Worm (Caenorhabditis elegans): ENCODE measurements around the gene srb-5.

- TF ChIP-seq mxl-2 (GFP tag; conservative IDR thresholded peaks at IDR 0.05): no peak
- TF ChIP-seq R02D3.7 (tag; optimal IDR thresholded peaks at IDR 0.05): no peak
- TF ChIP-seq pha-4 (GFP tag; IDR thresholded peaks at IDR 0.05): no peak
- no peak for TF ChIP-seq pha-4 (tag; optimal IDR thresholded peaks at IDR 0.05)
- no peak for TF ChIP-seq tag-97 (GFP tag; IDR thresholded peaks at IDR 0.05)
- no peak for TF ChIP-seq F49E8.2 (tag; optimal IDR thresholded peaks at IDR 0.05; ENCODE audit: borderline replicate concordance)
- TF ChIP-seq dpl-1 (GFP tag; optimal IDR thresholded peaks at IDR 0.05): no peak
Measured at ce11 chrII:5191766-5192165, 28.6 kb upstream of the srb-5 start.
